Worm (Caenorhabditis elegans) whole organism, early embryonic: Measurements from ENCODE around the gene C47E8.1.

Experiments
- aly-1 ChIP-seq: sonication (generic microtip); optimal IDR thresholded peaks from 2 replicates; lab custom pipeline; 2016; ENCODE audit warnings: missing genetic modification characterization, missing compliant biosample characterization
- ama-1 ChIP-seq: fragments of 150-350 bp; optimal IDR thresholded peaks from 2 replicates; lab custom pipeline; 2014
- ceh-36 ChIP-seq: sonication (generic microtip); optimal IDR thresholded peaks from 2 replicates; lab custom pipeline; 2016; ENCODE audit warnings: missing genetic modification characterization, inconsistent platforms, missing compliant biosample characterization
- ets-7 ChIP-seq: sonication (generic microtip); optimal IDR thresholded peaks from 2 replicates; lab custom pipeline; 2016; ENCODE audit warnings: missing genotype, missing genetic modification characterization, missing compliant biosample characterization
- flt-1 ChIP-seq: fragments of 200-800 bp; sonication (Bioruptor generic); IDR thresholded peaks from 2 replicates; pipeline ENCODE4 v1.3.6; 2022; ENCODE audit warnings: missing genetic modification characterization, missing compliant biosample characterization
- hmg-4 ChIP-seq: fragments of 200-800 bp; sonication (Bioruptor generic); optimal IDR thresholded peaks from 2 replicates; lab custom pipeline; 2018; ENCODE audit warnings: mild to moderate bottlenecking, missing genetic modification characterization, missing compliant biosample characterization
- hnd-1 ChIP-seq: sonication (generic microtip); optimal IDR thresholded peaks from 2 replicates; lab custom pipeline; 2016; ENCODE audit warnings: missing genetic modification characterization, missing compliant biosample characterization
- sea-1 ChIP-seq: fragments of 200-800 bp; sonication (Bioruptor generic); conservative IDR thresholded peaks from 2 replicates; pipeline ENCODE4 v1.3.6; 2022; ENCODE audit warnings: missing genetic modification characterization, missing compliant biosample characterization
- tbx-11 ChIP-seq: fragments of 200-800 bp; sonication (Bioruptor generic); IDR thresholded peaks from 2 replicates; pipeline ENCODE4 v1.3.6; 2022; ENCODE audit warnings: missing genetic modification characterization, missing compliant biosample characterization
- tbx-37 ChIP-seq: fragments of 200-800 bp; sonication (Bioruptor generic); conservative IDR thresholded peaks from 2 replicates; pipeline ENCODE4 v1.3.6; 2022; ENCODE audit warnings: missing genetic modification reagents, missing genetic modification characterization, missing compliant biosample characterization
- tra-4 ChIP-seq: sonication (generic microtip); optimal IDR thresholded peaks from 2 replicates; lab custom pipeline; 2017; ENCODE audit warnings: missing genetic modification characterization, missing compliant biosample characterization

- TF ChIP-seq ets-7 (no peak), aly-1 (no peak), ceh-36 (tag; lab: Kevin White, UChicago) (no peak), tra-4 (no peak), ama-1 (lab: Kevin White, UChicago) (no peak), hnd-1 (tag; lab: Kevin White, UChicago) (no peak), flt-1 (GFP tag; lab: Robert Waterston, UW) (no peak; the same call in 1 of the 2 replicates), tbx-37 (GFP tag; lab: Robert Waterston, UW) (no peak), sea-1 (GFP tag; lab: Robert Waterston, UW) (no peak), hmg-4 (GFP tag; lab: Kevin White, UChicago) (no peak), tbx-11 (no peak)
These were observed 20.6 kb downstream of the C47E8.1 start for ce11 chrV:14686231-14687105.
